Worm (Caenorhabditis elegans) whole organism, mixed stage, embryonic: ENCODE results near the gene F38A1.6.

Experiments used
- elt-1 ChIP-seq: sonication (generic microtip); optimal IDR thresholded peaks from 2 replicates; lab custom pipeline; 2017; ENCODE audit warnings: missing genetic modification characterization, mild to moderate bottlenecking, missing compliant biosample characterization, antibody characterized with exemption, moderate library complexity, borderline replicate concordance; ENCODE audit not compliant: insufficient read depth
- flh-1 ChIP-seq: fragments of 200-800 bp; sonication (Bioruptor generic); optimal IDR thresholded peaks from 2 replicates; lab custom pipeline; 2018; ENCODE audit warnings: mild to moderate bottlenecking, missing genetic modification characterization, moderate library complexity, missing compliant biosample characterization
- lin-13 ChIP-seq: fragments of 150-350 bp; optimal IDR thresholded peaks from 2 replicates; lab custom pipeline; 2014; ENCODE audit warnings: missing biosample characterization, missing genetic modification characterization
- nhr-237 ChIP-seq: fragments of 150-350 bp; optimal IDR thresholded peaks from 2 replicates; lab custom pipeline; 2014; ENCODE audit warnings: missing biosample characterization, missing genetic modification characterization
- nhr-28 ChIP-seq: fragments of 150-350 bp; optimal IDR thresholded peaks from 2 replicates; lab custom pipeline; 2014; ENCODE audit warnings: missing biosample characterization, missing genetic modification characterization
- pha-4 ChIP-seq: fragments of 150-350 bp; optimal IDR thresholded peaks from 2 replicates; lab custom pipeline; 2018; ENCODE audit warnings: missing biosample characterization, missing genetic modification reagents, missing genetic modification characterization
- snpc-4 ChIP-seq: fragments of 150-350 bp; optimal IDR thresholded peaks from 2 replicates; lab custom pipeline; 2014; ENCODE audit warnings: missing biosample characterization, missing genetic modification characterization
- unc-39 ChIP-seq: fragments of 150-350 bp; optimal IDR thresholded peaks from 2 replicates; lab custom pipeline; 2014; ENCODE audit warnings: missing biosample characterization, missing genetic modification characterization

- no peak for TF ChIP-seq unc-39 (tag; lab: Kevin White, UChicago)
- no peak for TF ChIP-seq nhr-237 (tag; lab: Kevin White, UChicago)
- no peak for TF ChIP-seq snpc-4 (tag; lab: Kevin White, UChicago)
- no peak for TF ChIP-seq nhr-28
- TF ChIP-seq pha-4 (tag; lab: Kevin White, UChicago) = no peak
- TF ChIP-seq flh-1 (GFP tag; lab: Kevin White, UChicago) = no peak
- TF ChIP-seq lin-13 (tag; lab: Kevin White, UChicago) = no peak
- no peak for TF ChIP-seq elt-1 (tag; lab: Kevin White, UChicago)
Measured at ce11 chrIV:1245244-1245643, 6.4 kb upstream of the F38A1.6 start, which contains the start of gene F38A1.9.
